Fruit fly (Drosophila melanogaster) whole organism, embryonic: ENCODE measurements around the gene CG42489.

Experiments
- Adf1 ChIP-seq: fragments of 200-800 bp; sonication (Bioruptor generic); IDR thresholded peaks from 2 replicates; pipeline ENCODE4 v1.3.6; 2022; ENCODE audit warnings: missing biosample characterization, missing genetic modification characterization
- Atf6 ChIP-seq: fragments of 200-800 bp; sonication (Bioruptor generic); IDR thresholded peaks from 2 replicates; pipeline ENCODE4 v1.3.6; 2022; ENCODE audit warnings: missing biosample characterization, missing genetic modification characterization
- Blimp-1 ChIP-seq: fragments of 200-800 bp; sonication (Bioruptor generic); optimal IDR thresholded peaks from 3 replicates; lab custom pipeline; 2018; ENCODE audit warnings: missing biosample characterization, missing genetic modification characterization, mild to moderate bottlenecking, moderate library complexity, missing genetic modification reagents
- Bteb2 ChIP-seq: fragments of 200-800 bp; sonication (Bioruptor generic); optimal IDR thresholded peaks from 2 replicates; lab custom pipeline; 2016; ENCODE audit warnings: missing biosample characterization, missing genetic modification characterization
- CG11085 ChIP-seq: fragments of 200-800 bp; sonication (Bioruptor generic); IDR thresholded peaks from 2 replicates; pipeline ENCODE4 v1.3.6; 2022; ENCODE audit warnings: missing biosample characterization, missing genetic modification characterization
- CG11560 ChIP-seq: fragments of 200-800 bp; sonication (Bioruptor generic); IDR thresholded peaks from 3 replicates; pipeline ENCODE4 v1.3.6; 2022; ENCODE audit warnings: missing biosample characterization, missing genetic modification characterization
- CG12299 ChIP-seq: fragments of 200-800 bp; sonication (Bioruptor generic); optimal IDR thresholded peaks from 2 replicates; lab custom pipeline; 2018; ENCODE audit warnings: missing biosample characterization, mild to moderate bottlenecking, missing genetic modification characterization
- CG13296 ChIP-seq: fragments of 200-800 bp; sonication (Bioruptor generic); optimal IDR thresholded peaks from 3 replicates; lab custom pipeline; 2018; ENCODE audit warnings: missing biosample characterization, mild to moderate bottlenecking, missing genetic modification characterization
- CG15011 ChIP-seq: fragments of 200-800 bp; sonication (Bioruptor generic); optimal IDR thresholded peaks from 3 replicates; lab custom pipeline; 2018; ENCODE audit warnings: missing biosample characterization, mild to moderate bottlenecking, missing genetic modification characterization
- CG16813 ChIP-seq: fragments of 200-800 bp; sonication (Bioruptor generic); IDR thresholded peaks from 3 replicates; pipeline ENCODE4 v1.3.6; 2022; ENCODE audit warnings: missing biosample characterization, missing genetic modification characterization; ENCODE audit not compliant: partially characterized antibody
- CG18011 ChIP-seq: fragments of 200-800 bp; sonication (Bioruptor generic); optimal IDR thresholded peaks from 2 replicates; lab custom pipeline; 2017; ENCODE audit warnings: missing biosample characterization, missing genetic modification characterization, mild to moderate bottlenecking, moderate library complexity, missing genotype
- CG2199 ChIP-seq: fragments of 200-800 bp; sonication (Bioruptor generic); IDR thresholded peaks from 3 replicates; pipeline ENCODE4 v1.3.6; 2022; ENCODE audit warnings: missing biosample characterization, missing genetic modification characterization
- CG3838 ChIP-seq: fragments of 200-800 bp; sonication (Bioruptor generic); optimal IDR thresholded peaks from 3 replicates; lab custom pipeline; 2016; ENCODE audit warnings: missing biosample characterization, missing genetic modification characterization
- CG7745 ChIP-seq: fragments of 200-800 bp; sonication (Bioruptor generic); optimal IDR thresholded peaks from 2 replicates; lab custom pipeline; 2018; ENCODE audit warnings: missing biosample characterization, mild to moderate bottlenecking, missing genetic modification characterization, moderate library complexity
- CG8359 ChIP-seq: fragments of 200-800 bp; sonication (Bioruptor generic); optimal IDR thresholded peaks from 2 replicates; lab custom pipeline; 2017; ENCODE audit warnings: missing biosample characterization, mild to moderate bottlenecking, missing genetic modification characterization, borderline replicate concordance
- CG9215 ChIP-seq: fragments of 200-800 bp; sonication (Bioruptor generic); IDR thresholded peaks from 2 replicates; pipeline ENCODE4 v1.3.6; 2022; ENCODE audit warnings: missing biosample characterization, missing genetic modification characterization
- CG9437 ChIP-seq: fragments of 200-800 bp; sonication (Bioruptor generic); optimal IDR thresholded peaks from 2 replicates; lab custom pipeline; 2018; ENCODE audit warnings: missing biosample characterization, mild to moderate bottlenecking, missing genetic modification characterization
- CG9609 ChIP-seq: fragments of 200-800 bp; sonication (Bioruptor generic); optimal IDR thresholded peaks from 3 replicates; lab custom pipeline; 2016; ENCODE audit warnings: missing biosample characterization, missing genetic modification characterization
- Dad ChIP-seq: fragments of 200-800 bp; sonication (Bioruptor generic); optimal IDR thresholded peaks from 3 replicates; lab custom pipeline; 2016; ENCODE audit warnings: missing biosample characterization, missing genetic modification characterization
- Deaf1 ChIP-seq: fragments of 200-800 bp; optimal IDR thresholded peaks from 3 replicates; lab custom pipeline; 2019; ENCODE audit warnings: missing biosample characterization, mild to moderate bottlenecking, missing genetic modification characterization, moderate library complexity
- Hmr ChIP-seq: fragments of 200-800 bp; sonication (Bioruptor generic); optimal IDR thresholded peaks from 3 replicates; lab custom pipeline; 2017; ENCODE audit warnings: mild to moderate bottlenecking, missing biosample characterization, missing genetic modification reagents, missing genetic modification characterization
- Hr51 ChIP-seq, 2 experiments: fragments of 200-800 bp; sonication (Bioruptor generic); optimal IDR thresholded peaks; 2 replicates in 1 of 2; 3 replicates in 1 of 2; lab custom pipeline; 2016 to 2018; ENCODE audit warnings: missing biosample characterization in 2 of 2, missing genetic modification characterization in 2 of 2, mild to moderate bottlenecking in 1 of 2, moderate library complexity in 1 of 2
- Hsf ChIP-seq: fragments of 200-800 bp; sonication (Bioruptor generic); optimal IDR thresholded peaks from 3 replicates; lab custom pipeline; 2016; ENCODE audit warnings: missing biosample characterization, missing genetic modification characterization
- Jarid2 ChIP-seq: fragments of 200-800 bp; sonication (Bioruptor generic); optimal IDR thresholded peaks from 3 replicates; lab custom pipeline; 2017; ENCODE audit warnings: mild to moderate bottlenecking, missing biosample characterization, missing genetic modification reagents, missing genetic modification characterization
- Mad ChIP-seq: fragments of 200-800 bp; sonication (Bioruptor generic); optimal IDR thresholded peaks from 2 replicates; lab custom pipeline; 2016; ENCODE audit warnings: missing biosample characterization, missing genetic modification characterization
- Sin3A ChIP-seq: fragments of >200 bp; optimal IDR thresholded peaks from 2 replicates; lab custom pipeline; 2018
- Sry-δ ChIP-seq: fragments of 200-800 bp; sonication (Bioruptor generic); optimal IDR thresholded peaks from 2 replicates; lab custom pipeline; 2016; ENCODE audit warnings: missing biosample characterization, missing genetic modification characterization
- ara ChIP-seq: fragments of 200-800 bp; sonication (Bioruptor generic); IDR thresholded peaks from 2 replicates; pipeline ENCODE4 v1.3.6; 2022; ENCODE audit warnings: missing biosample characterization, missing genetic modification characterization
- ase ChIP-seq: fragments of 200-800 bp; sonication (Bioruptor generic); IDR thresholded peaks from 3 replicates; pipeline ENCODE4 v1.3.6; 2022; ENCODE audit warnings: missing biosample characterization, missing genetic modification characterization
- bigmax ChIP-seq: fragments of 200-800 bp; sonication (Bioruptor generic); optimal IDR thresholded peaks from 2 replicates; lab custom pipeline; 2018; ENCODE audit warnings: missing biosample characterization, mild to moderate bottlenecking, missing genetic modification characterization
- ci ChIP-seq: fragments of 200-800 bp; sonication (Bioruptor generic); IDR thresholded peaks from 3 replicates; pipeline ENCODE4 v1.3.6; 2022; ENCODE audit warnings: missing biosample characterization, missing genetic modification characterization
- dpn ChIP-seq, 2 experiments: fragments of 200-800 bp; sonication (Bioruptor generic); optimal IDR thresholded peaks; 3 replicates each; lab custom pipeline; 2016; ENCODE audit warnings: missing biosample characterization in 2 of 2, missing genetic modification characterization in 2 of 2
- fd102C ChIP-seq: fragments of 200-800 bp; sonication (Bioruptor generic); optimal IDR thresholded peaks from 2 replicates; lab custom pipeline; 2018; ENCODE audit warnings: missing biosample characterization, mild to moderate bottlenecking, missing genetic modification characterization, moderate library complexity
- gfzf ChIP-seq: fragments of 200-800 bp; sonication (Bioruptor generic); optimal IDR thresholded peaks from 2 replicates; lab custom pipeline; 2016; ENCODE audit warnings: missing biosample characterization, mild to moderate bottlenecking, missing genetic modification characterization, moderate library complexity
- insv ChIP-seq, 2 experiments: fragments of 200-800 bp; sonication (Bioruptor generic); optimal IDR thresholded peaks; 3 replicates each; lab custom pipeline; 2016 to 2018; ENCODE audit warnings: missing biosample characterization in 2 of 2, missing genetic modification characterization in 2 of 2
- lab ChIP-seq: fragments of 200-800 bp; sonication (Bioruptor generic); optimal IDR thresholded peaks from 3 replicates; lab custom pipeline; 2017; ENCODE audit warnings: missing biosample characterization, missing genetic modification characterization, mild to moderate bottlenecking, moderate library complexity, missing genetic modification reagents
- odd ChIP-seq: fragments of 200-800 bp; sonication (Bioruptor generic); optimal IDR thresholded peaks from 2 replicates; lab custom pipeline; 2017; ENCODE audit warnings: missing biosample characterization, mild to moderate bottlenecking, missing genetic modification characterization
- pho ChIP-seq: fragments of 200-800 bp; sonication (Bioruptor generic); optimal IDR thresholded peaks from 2 replicates; lab custom pipeline; 2016; ENCODE audit warnings: missing biosample characterization, missing genetic modification characterization
- phol ChIP-seq: fragments of 200-800 bp; sonication (Bioruptor generic); optimal IDR thresholded peaks from 3 replicates; lab custom pipeline; 2018; ENCODE audit warnings: missing biosample characterization, mild to moderate bottlenecking, missing genetic modification characterization, moderate library complexity
- pnt ChIP-seq: fragments of 200-800 bp; sonication (Bioruptor generic); optimal IDR thresholded peaks from 3 replicates; lab custom pipeline; 2016; ENCODE audit warnings: missing biosample characterization, missing genetic modification characterization
- seq ChIP-seq: fragments of 200-800 bp; sonication (Bioruptor generic); IDR thresholded peaks from 2 replicates; pipeline ENCODE4 v1.3.6; 2022; ENCODE audit warnings: missing biosample characterization, missing genetic modification characterization
- sisA ChIP-seq: fragments of 200-800 bp; sonication (Bioruptor generic); IDR thresholded peaks from 2 replicates; pipeline ENCODE4 v1.3.6; 2022; ENCODE audit warnings: missing biosample characterization, missing genetic modification characterization
- slp2 ChIP-seq: fragments of 200-800 bp; sonication (Bioruptor generic); optimal IDR thresholded peaks from 2 replicates; lab custom pipeline; 2016; ENCODE audit warnings: missing biosample characterization, missing genetic modification characterization
- so ChIP-seq: fragments of 200-800 bp; sonication (Bioruptor generic); IDR thresholded peaks from 3 replicates; pipeline ENCODE4 v1.3.6; 2022; ENCODE audit warnings: missing biosample characterization, missing genetic modification characterization
- tgo ChIP-seq: fragments of 200-800 bp; sonication (Bioruptor generic); IDR thresholded peaks from 3 replicates; pipeline ENCODE4 v1.3.6; 2022; ENCODE audit warnings: missing biosample characterization, missing genetic modification characterization
- tup ChIP-seq: fragments of 200-800 bp; sonication (Bioruptor generic); optimal IDR thresholded peaks from 2 replicates; lab custom pipeline; 2016; ENCODE audit warnings: missing biosample characterization, mild to moderate bottlenecking, missing genetic modification characterization, moderate library complexity
- vvl ChIP-seq: fragments of 200-800 bp; sonication (Bioruptor generic); IDR thresholded peaks from 2 replicates; pipeline ENCODE4 v1.3.6; 2022; ENCODE audit warnings: missing biosample characterization, missing genetic modification characterization

CG42489 gene

DNA sequence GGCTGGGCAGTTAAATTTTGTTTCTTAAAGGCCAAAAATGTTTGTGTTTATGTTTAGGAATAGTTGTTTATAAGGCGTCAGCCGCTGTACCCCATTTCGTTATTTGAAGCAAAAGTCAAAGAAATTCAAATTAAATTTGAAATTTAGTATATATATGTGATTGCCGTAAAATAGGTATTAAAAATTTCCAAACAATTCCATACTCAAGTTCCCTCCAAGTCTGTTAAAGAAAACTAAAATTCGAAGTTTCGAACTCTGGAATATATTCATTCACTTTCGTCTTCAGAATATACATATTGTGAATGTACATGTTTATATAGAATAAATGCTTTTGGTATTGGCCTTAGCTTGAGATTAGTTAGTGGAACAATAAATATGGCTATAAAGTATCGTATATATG, 6.1 kb upstream of the CG42489 start, which contains the start of gene bel:
Gene bel, minus strand, starts transcription at position 101 of the 400 bp plus-strand sequence.
- TF ChIP-seq tgo = 0 out of 3 replicates have a peak, but pooled peaks have one; percentile 1
- no peak for TF ChIP-seq Adf1 (GFP tag; lab: Robert Waterston, UW)

dm6 chr3R:8659907-8660660, 5.5 kb upstream of the CG42489 start:
- TF ChIP-seq Deaf1 (tag; lab: Kevin White, UChicago) = peak; percentile 21
- no peak; the same call in 1 of the 2 replicates for TF ChIP-seq seq (GFP tag; lab: Robert Waterston, UW)
- no peak for TF ChIP-seq pnt (GFP tag; lab: Kevin White, UChicago)
- TF ChIP-seq lab (GFP tag; lab: Kevin White, UChicago) = peak; percentile 83
- TF ChIP-seq slp2 = peak; percentile 0
- peak; percentile 92 for TF ChIP-seq CG16813
- TF ChIP-seq fd102C (GFP tag; lab: Kevin White, UChicago) = no peak
- TF ChIP-seq Jarid2 = no peak
- peak; percentile 72 for TF ChIP-seq pho (GFP tag; lab: Kevin White, UChicago)
- TF ChIP-seq ci (GFP tag; lab: Robert Waterston, UW) = peak; percentile 71; the same call in 1 of the 3 replicates
- TF ChIP-seq Hsf (GFP tag; lab: Kevin White, UChicago) = peak; percentile 39
- TF ChIP-seq Dad (GFP tag; lab: Kevin White, UChicago) = peak; percentile 65
- peak; percentile 71 for TF ChIP-seq vvl (GFP tag; lab: Robert Waterston, UW)
- TF ChIP-seq so (GFP tag; lab: Robert Waterston, UW) = no peak
- TF ChIP-seq Blimp-1 (GFP tag; lab: Kevin White, UChicago) = peak; percentile 86
- TF ChIP-seq ase = no peak
- peak; percentile 89 for TF ChIP-seq CG9437 (GFP tag; lab: Kevin White, UChicago)
- peak in 1 of 2 experiments; percentile 8 for TF ChIP-seq Hr51 (GFP tag; optimal IDR thresholded peaks at IDR 0.05; lab: Kevin White, UChicago)
- TF ChIP-seq CG8359 (GFP tag; lab: Kevin White, UChicago) = no peak
- TF ChIP-seq CG7745 (tag; lab: Kevin White, UChicago) = no peak
- TF ChIP-seq CG18011 (GFP tag; lab: Kevin White, UChicago) = peak; percentile 22
- TF ChIP-seq Sin3A = peak; percentile 78
- no peak for TF ChIP-seq CG15011 (GFP tag; lab: Kevin White, UChicago)
- no peak for TF ChIP-seq CG11085 (GFP tag; lab: Robert Waterston, UW)
- TF ChIP-seq dpn (GFP tag; optimal IDR thresholded peaks at IDR 0.05; lab: Kevin White, UChicago) = peak; percentile 60
- peak; percentile 68 for TF ChIP-seq CG11560 (tag; lab: Robert Waterston, UW)
- TF ChIP-seq CG3838 (GFP tag; lab: Kevin White, UChicago) = no peak
- TF ChIP-seq Atf6 (GFP tag; lab: Robert Waterston, UW) = peak; percentile 30; the same call in 1 of the 2 replicates
- peak in 1 of 2 experiments; percentile 63 for TF ChIP-seq insv (GFP tag; optimal IDR thresholded peaks at IDR 0.05; lab: Kevin White, UChicago)
- TF ChIP-seq CG9215 = no peak
- TF ChIP-seq ara (GFP tag; lab: Robert Waterston, UW) = no peak; the same call in 1 of the 2 replicates
- TF ChIP-seq tup (GFP tag; lab: Kevin White, UChicago) = no peak
- TF ChIP-seq Mad (GFP tag; lab: Kevin White, UChicago) = peak; percentile 75
- TF ChIP-seq phol (tag; lab: Kevin White, UChicago) = peak; percentile 70
- TF ChIP-seq sisA (GFP tag; lab: Robert Waterston, UW) = no peak
- peak; percentile 93 for TF ChIP-seq Sry-δ (GFP tag; lab: Kevin White, UChicago)
- TF ChIP-seq CG12299 (tag; lab: Kevin White, UChicago) = peak; percentile 49
- TF ChIP-seq CG2199 (GFP tag; lab: Robert Waterston, UW) = peak; percentile 81; the same call in 1 of the 3 replicates
- TF ChIP-seq CG9609 (GFP tag; lab: Kevin White, UChicago) = peak; percentile 51
- peak; percentile 21 for TF ChIP-seq odd
- peak; percentile 38 for TF ChIP-seq Bteb2 (GFP tag; lab: Kevin White, UChicago)
- TF ChIP-seq Hmr = peak; percentile 82
- peak; percentile 12 for TF ChIP-seq CG13296 (GFP tag; lab: Kevin White, UChicago)
- peak; percentile 65 for TF ChIP-seq gfzf (GFP tag; lab: Kevin White, UChicago)
- peak; percentile 47 for TF ChIP-seq bigmax (GFP tag; lab: Kevin White, UChicago)
